Fruit fly (Drosophila melanogaster) whole organism, prepupa: ENCODE results near the gene CG9330.
A peak's percentile ranks its signal among the peaks of the same experiment; 100 is the strongest.

Experiments used
- Blimp-1 ChIP-seq: fragments of 200-800 bp; sonication (Bioruptor generic); optimal IDR thresholded peaks from 3 replicates; lab custom pipeline; 2017; ENCODE audit warnings: missing biosample characterization, missing genetic modification characterization, mild to moderate bottlenecking, moderate library complexity, missing genetic modification reagents
- CG10631 ChIP-seq: fragments of 200-800 bp; sonication (Bioruptor generic); optimal IDR thresholded peaks from 2 replicates; lab custom pipeline; 2016; ENCODE audit warnings: missing biosample characterization, missing genetic modification characterization
- CG10669 ChIP-seq: fragments of 200-800 bp; sonication (Bioruptor generic); optimal IDR thresholded peaks from 3 replicates; lab custom pipeline; 2018; ENCODE audit warnings: missing biosample characterization, mild to moderate bottlenecking, missing genetic modification characterization, moderate library complexity
- CG11294 ChIP-seq: fragments of 200-800 bp; sonication (Bioruptor generic); IDR thresholded peaks from 2 replicates; pipeline ENCODE4 v1.3.6; 2022; ENCODE audit warnings: missing biosample characterization, missing genetic modification characterization
- CG15336 ChIP-seq: fragments of 200-800 bp; sonication (Bioruptor generic); IDR thresholded peaks from 2 replicates; pipeline ENCODE4 v1.3.6; 2022; ENCODE audit warnings: missing biosample characterization, missing genetic modification characterization
- CG1621 ChIP-seq: fragments of 200-800 bp; sonication (Bioruptor generic); optimal IDR thresholded peaks from 3 replicates; lab custom pipeline; 2018; ENCODE audit warnings: missing biosample characterization, mild to moderate bottlenecking, missing genetic modification characterization
- CG31627 ChIP-seq: fragments of 200-800 bp; sonication (Bioruptor generic); optimal IDR thresholded peaks from 3 replicates; lab custom pipeline; 2016; ENCODE audit warnings: missing biosample characterization, missing genetic modification characterization
- CG32006 ChIP-seq: fragments of 200-800 bp; sonication (Bioruptor generic); optimal IDR thresholded peaks from 3 replicates; lab custom pipeline; 2017; ENCODE audit warnings: missing biosample characterization, mild to moderate bottlenecking, missing genetic modification characterization
- CG34406 ChIP-seq: fragments of 200-800 bp; sonication (Bioruptor generic); optimal IDR thresholded peaks from 3 replicates; lab custom pipeline; 2016; ENCODE audit warnings: missing biosample characterization, missing genetic modification characterization
- CG3919 ChIP-seq: fragments of 200-800 bp; sonication (Bioruptor generic); optimal IDR thresholded peaks from 3 replicates; lab custom pipeline; 2016; ENCODE audit warnings: missing biosample characterization, missing genetic modification characterization
- CG6808 ChIP-seq: fragments of 200-800 bp; sonication (Bioruptor generic); optimal IDR thresholded peaks from 3 replicates; lab custom pipeline; 2017; ENCODE audit warnings: missing biosample characterization, missing genetic modification characterization, mild to moderate bottlenecking, moderate library complexity, missing genetic modification reagents
- CG6854 ChIP-seq: fragments of 200-800 bp; sonication (Bioruptor generic); optimal IDR thresholded peaks from 2 replicates; lab custom pipeline; 2017; ENCODE audit warnings: missing biosample characterization, mild to moderate bottlenecking, missing genetic modification characterization
- CG7368 ChIP-seq: fragments of 200-800 bp; sonication (Bioruptor generic); optimal IDR thresholded peaks from 3 replicates; lab custom pipeline; 2016; ENCODE audit warnings: missing biosample characterization, missing genetic modification characterization
- CG8119 ChIP-seq: fragments of 200-800 bp; sonication (Bioruptor generic); IDR thresholded peaks from 3 replicates; pipeline ENCODE4 v1.3.6; 2022; ENCODE audit warnings: missing biosample characterization, missing genetic modification characterization
- CG9139 ChIP-seq: fragments of 200-800 bp; sonication (Bioruptor generic); optimal IDR thresholded peaks from 3 replicates; lab custom pipeline; 2017; ENCODE audit warnings: missing biosample characterization, mild to moderate bottlenecking, missing genetic modification characterization
- Eip75B ChIP-seq: fragments of 200-800 bp; sonication (Bioruptor generic); optimal IDR thresholded peaks from 3 replicates; lab custom pipeline; 2016; ENCODE audit warnings: missing biosample characterization, missing genetic modification characterization
- Eip78C ChIP-seq: fragments of 200-800 bp; sonication (Bioruptor generic); peaks from one replicate; lab custom pipeline; 2016; ENCODE audit warnings: missing biosample characterization, missing genetic modification characterization
- Eip93F ChIP-seq: fragments of 200-800 bp; sonication (Bioruptor generic); optimal IDR thresholded peaks from 2 replicates; lab custom pipeline; 2016; ENCODE audit warnings: missing biosample characterization, mild to moderate bottlenecking, missing genetic modification characterization
- Ets21C ChIP-seq: fragments of 200-800 bp; sonication (Bioruptor generic); optimal IDR thresholded peaks from 3 replicates; lab custom pipeline; 2016; ENCODE audit warnings: missing biosample characterization, missing genetic modification characterization
- Ets96B ChIP-seq: fragments of 200-800 bp; optimal IDR thresholded peaks from 2 replicates; lab custom pipeline; 2019; ENCODE audit warnings: missing biosample characterization, mild to moderate bottlenecking, missing genetic modification characterization, moderate library complexity
- Gug ChIP-seq: fragments of 200-800 bp; sonication (Bioruptor generic); IDR thresholded peaks from 2 replicates; pipeline ENCODE4 v1.3.6; 2022; ENCODE audit warnings: missing biosample characterization, missing genetic modification characterization
- Hr39 ChIP-seq: fragments of 200-800 bp; sonication (Bioruptor generic); optimal IDR thresholded peaks from 2 replicates; lab custom pipeline; 2016; ENCODE audit warnings: missing biosample characterization, missing genetic modification characterization
- Hr4 ChIP-seq: fragments of 200-800 bp; sonication (Bioruptor generic); optimal IDR thresholded peaks from 3 replicates; lab custom pipeline; 2016; ENCODE audit warnings: missing biosample characterization, missing genetic modification characterization
- Lpt ChIP-seq: fragments of 200-800 bp; sonication (Bioruptor generic); optimal IDR thresholded peaks from 3 replicates; lab custom pipeline; 2016; ENCODE audit warnings: missing biosample characterization, missing genetic modification characterization
- Met ChIP-seq: fragments of 200-800 bp; sonication (Bioruptor generic); optimal IDR thresholded peaks from 3 replicates; lab custom pipeline; 2016; ENCODE audit warnings: missing biosample characterization, missing genetic modification characterization
- OdsH ChIP-seq: fragments of 200-800 bp; sonication (Bioruptor generic); optimal IDR thresholded peaks from 3 replicates; lab custom pipeline; 2016; ENCODE audit warnings: missing biosample characterization, missing genetic modification characterization
- Sox102F ChIP-seq: fragments of 200-800 bp; sonication (Bioruptor generic); optimal IDR thresholded peaks from 2 replicates; lab custom pipeline; 2016; ENCODE audit warnings: missing biosample characterization, mild to moderate bottlenecking, missing genetic modification characterization
- Sox15 ChIP-seq: fragments of 200-800 bp; sonication (Bioruptor generic); optimal IDR thresholded peaks from 3 replicates; lab custom pipeline; 2016; ENCODE audit warnings: missing biosample characterization, missing genetic modification characterization
- acj6 ChIP-seq: fragments of 200-800 bp; sonication (Bioruptor generic); optimal IDR thresholded peaks from 3 replicates; lab custom pipeline; 2016; ENCODE audit warnings: missing biosample characterization, missing genetic modification characterization
- cyc ChIP-seq: fragments of 200-800 bp; sonication (Bioruptor generic); optimal IDR thresholded peaks from 3 replicates; lab custom pipeline; 2016; ENCODE audit warnings: missing biosample characterization, missing genetic modification characterization
- dsx ChIP-seq: fragments of 200-800 bp; optimal IDR thresholded peaks from 3 replicates; lab custom pipeline; 2019; ENCODE audit warnings: missing biosample characterization, mild to moderate bottlenecking, missing genetic modification characterization, moderate library complexity; ENCODE audit not compliant: poor library complexity, severe bottlenecking
- eg ChIP-seq: fragments of 200-800 bp; sonication (Bioruptor generic); IDR thresholded peaks from 3 replicates; pipeline ENCODE4 v1.3.6; 2022; ENCODE audit warnings: missing biosample characterization, missing genetic modification characterization
- esn ChIP-seq: fragments of 200-800 bp; sonication (Bioruptor generic); optimal IDR thresholded peaks from 2 replicates; lab custom pipeline; 2016; ENCODE audit warnings: missing biosample characterization, mild to moderate bottlenecking, missing genetic modification characterization, moderate library complexity
- fd85E ChIP-seq: fragments of 200-800 bp; sonication (Bioruptor generic); optimal IDR thresholded peaks from 3 replicates; lab custom pipeline; 2016; ENCODE audit warnings: missing biosample characterization, missing genetic modification characterization
- fkh ChIP-seq: fragments of 200-800 bp; sonication (Bioruptor generic); optimal IDR thresholded peaks from 3 replicates; lab custom pipeline; 2017; ENCODE audit warnings: missing biosample characterization, mild to moderate bottlenecking, missing genetic modification characterization, moderate library complexity
- lz ChIP-seq: fragments of 200-800 bp; sonication (Bioruptor generic); optimal IDR thresholded peaks from 3 replicates; lab custom pipeline; 2016; ENCODE audit warnings: missing biosample characterization, missing genetic modification characterization
- net ChIP-seq: fragments of 200-800 bp; sonication (Bioruptor generic); optimal IDR thresholded peaks from 3 replicates; lab custom pipeline; 2016; ENCODE audit warnings: missing biosample characterization, missing genetic modification characterization
- salr ChIP-seq, 2 experiments: fragments of 200-800 bp; sonication (Bioruptor generic); optimal IDR thresholded peaks; 3 replicates each; lab custom pipeline; 2016 to 2018; ENCODE audit warnings: missing biosample characterization in 2 of 2, missing genetic modification characterization in 2 of 2, mild to moderate bottlenecking in 1 of 2
- ss ChIP-seq, 2 experiments: fragments of 200-800 bp; sonication (Bioruptor generic); optimal IDR thresholded peaks; 2 replicates in 1 of 2; 3 replicates in 1 of 2; lab custom pipeline; 2017 to 2018; ENCODE audit warnings: mild to moderate bottlenecking in 2 of 2, missing biosample characterization in 2 of 2, missing genetic modification characterization in 2 of 2, moderate library complexity in 1 of 2
- vri ChIP-seq: fragments of 200-800 bp; sonication (Bioruptor generic); optimal IDR thresholded peaks from 3 replicates; lab custom pipeline; 2016; ENCODE audit warnings: missing biosample characterization, mild to moderate bottlenecking, missing genetic modification characterization

The CG9330 gene

dm6 chr3L:19561745-19562144 is 24.3 kb upstream of the CG9330 start (continued):
- peak; percentile 55 for TF ChIP-seq fd85E
- TF ChIP-seq ss (GFP tag; optimal IDR thresholded peaks at IDR 0.05; lab: Kevin White, UChicago): no peak
- TF ChIP-seq net (GFP tag; lab: Kevin White, UChicago): peak; percentile 88
- no peak for TF ChIP-seq CG9139 (GFP tag; lab: Kevin White, UChicago)
- peak; percentile 90 for TF ChIP-seq esn (GFP tag; lab: Kevin White, UChicago)
- TF ChIP-seq Ets21C (GFP tag; lab: Kevin White, UChicago): peak; percentile 69
- TF ChIP-seq CG32006: peak; percentile 86
- TF ChIP-seq CG11294 (GFP tag; lab: Robert Waterston, UW): peak; percentile 61
- TF ChIP-seq Met (GFP tag; lab: Kevin White, UChicago): peak; percentile 84
- TF ChIP-seq fkh (GFP tag; lab: Kevin White, UChicago): no peak
- peak; percentile 84 for TF ChIP-seq eg (GFP tag; lab: Robert Waterston, UW)
- TF ChIP-seq lz: peak; percentile 81
- peak; percentile 87 for TF ChIP-seq OdsH
- peak; percentile 74 for TF ChIP-seq Sox102F (GFP tag; lab: Kevin White, UChicago)
- TF ChIP-seq acj6 (GFP tag; lab: Kevin White, UChicago): peak; percentile 84
- TF ChIP-seq Gug (GFP tag; lab: Robert Waterston, UW): peak; percentile 56
- TF ChIP-seq CG6808 (GFP tag; lab: Kevin White, UChicago): peak; percentile 16
- TF ChIP-seq CG34406 (GFP tag; lab: Kevin White, UChicago): peak; percentile 87
- TF ChIP-seq Eip75B (GFP tag; lab: Kevin White, UChicago): peak; percentile 87
- peak; percentile 70 for TF ChIP-seq CG10631
- no peak for TF ChIP-seq Eip93F (GFP tag; lab: Kevin White, UChicago)

- TF ChIP-seq Ets96B (tag; lab: Kevin White, UChicago): no peak
- no peak for TF ChIP-seq cyc (GFP tag; lab: Kevin White, UChicago)
- TF ChIP-seq Sox102F (GFP tag; lab: Kevin White, UChicago): peak; percentile 34
- TF ChIP-seq Ets21C (GFP tag; lab: Kevin White, UChicago): no peak
- TF ChIP-seq eg (GFP tag; lab: Robert Waterston, UW): no peak
- TF ChIP-seq CG3919 (GFP tag; lab: Kevin White, UChicago): peak; percentile 15
- TF ChIP-seq Lpt (GFP tag; lab: Kevin White, UChicago): no peak
- TF ChIP-seq Blimp-1 (GFP tag; lab: Kevin White, UChicago): no peak
- no peak for TF ChIP-seq Eip93F (GFP tag; lab: Kevin White, UChicago)
- no peak for TF ChIP-seq CG7368 (GFP tag; lab: Kevin White, UChicago)
- no peak for TF ChIP-seq Hr4
- TF ChIP-seq CG1621 (tag; lab: Kevin White, UChicago): no peak
- peak; percentile 30 for TF ChIP-seq vri (GFP tag; lab: Kevin White, UChicago)
- no peak for TF ChIP-seq OdsH
- no peak; the same call in 1 of the 2 replicates for TF ChIP-seq CG15336 (GFP tag; lab: Robert Waterston, UW)
- no peak for TF ChIP-seq fd85E
- no peak for TF ChIP-seq CG31627
- TF ChIP-seq CG10669 (GFP tag; lab: Kevin White, UChicago): no peak
- TF ChIP-seq CG10631: no peak
- no peak for TF ChIP-seq Hr39
- peak; percentile 49 for TF ChIP-seq CG6854 (GFP tag; lab: Kevin White, UChicago)
- TF ChIP-seq salr (GFP tag; optimal IDR thresholded peaks at IDR 0.05; lab: Kevin White, UChicago): no peak
- TF ChIP-seq Eip78C (GFP tag; lab: Kevin White, UChicago): peak; percentile 33
- peak; percentile 17 for TF ChIP-seq dsx (GFP tag; lab: Kevin White, UChicago)
- peak; percentile 16 for TF ChIP-seq CG6808 (GFP tag; lab: Kevin White, UChicago)
- TF ChIP-seq Met (GFP tag; lab: Kevin White, UChicago): no peak
- peak in 1 of 2 experiments; percentile 19 for TF ChIP-seq ss (GFP tag; optimal IDR thresholded peaks at IDR 0.05; lab: Kevin White, UChicago)
- TF ChIP-seq CG8119 (GFP tag; lab: Robert Waterston, UW): no peak
- TF ChIP-seq Sox15 (GFP tag; lab: Kevin White, UChicago): no peak
- no peak for TF ChIP-seq net (GFP tag; lab: Kevin White, UChicago)
These were observed 23.8 kb upstream of the CG9330 start for dm6 chr3L:19562146-19562700.
